Fruit fly (Drosophila melanogaster): ENCODE results near the gene CG42590.

Gene CG42590

DNA sequence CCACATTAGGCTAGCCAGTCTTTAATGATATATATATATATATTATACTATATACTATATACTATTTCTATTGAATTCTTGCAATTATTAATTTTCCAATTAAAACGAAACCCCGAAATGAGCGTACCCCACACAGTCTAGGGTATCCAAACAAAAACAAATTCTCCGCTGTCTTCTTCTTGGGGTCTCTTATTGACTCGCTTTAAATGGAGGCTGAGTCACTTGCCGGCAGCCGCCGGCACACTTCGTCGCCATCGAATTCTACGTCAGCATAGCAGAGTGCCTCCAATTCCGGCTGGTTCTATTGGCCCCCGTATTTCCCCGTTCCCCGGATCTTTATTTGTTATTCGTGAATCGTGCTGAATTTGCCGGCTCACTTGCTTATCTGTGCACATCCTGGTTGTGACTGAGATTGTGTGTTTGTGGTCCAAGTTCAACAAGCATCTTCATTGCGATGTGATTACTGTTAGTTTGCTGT lies 25.6 kb upstream of the CG42590 start:
- TF ChIP-seq zfh1 (GFP tag; IDR thresholded peaks at IDR 0.05), result no peak
- peak; percentile 67 for TF ChIP-seq crol (GFP tag; IDR thresholded peaks at IDR 0.05)
- peak; percentile 40 for TF ChIP-seq Fer3 (tag; optimal IDR thresholded peaks at IDR 0.05)
- no peak for TF ChIP-seq gcm2 (GFP tag; optimal IDR thresholded peaks at IDR 0.05)
- no peak for TF ChIP-seq yki (optimal IDR thresholded peaks at IDR 0.05)
- no peak for TF ChIP-seq CG12744 (GFP tag; optimal IDR thresholded peaks at IDR 0.05)
- TF ChIP-seq YL-1 (GFP tag; optimal IDR thresholded peaks at IDR 0.05), result no peak
- no peak for TF ChIP-seq gfzf (GFP tag; optimal IDR thresholded peaks at IDR 0.05)
- TF ChIP-seq CG4404 (GFP tag; IDR thresholded peaks at IDR 0.05), result no peak
- no peak for TF ChIP-seq CG1233 (GFP tag; optimal IDR thresholded peaks at IDR 0.05)
- no peak for TF ChIP-seq sna (GFP tag; IDR thresholded peaks at IDR 0.05; ENCODE audit: partially characterized antibody)
- TF ChIP-seq kay (GFP tag; optimal IDR thresholded peaks at IDR 0.05), result peak; percentile 24
- TF ChIP-seq Hmx (GFP tag; optimal IDR thresholded peaks at IDR 0.05), result no peak
- TF ChIP-seq Med (GFP tag), result peak; percentile 80
- TF ChIP-seq Meics (GFP tag; optimal IDR thresholded peaks at IDR 0.05), result peak; percentile 56
- no peak for TF ChIP-seq grn (GFP tag; optimal IDR thresholded peaks at IDR 0.05)
- TF ChIP-seq p53 (GFP tag; optimal IDR thresholded peaks at IDR 0.05), result no peak
- TF ChIP-seq CrebB (tag; optimal IDR thresholded peaks at IDR 0.05), result no peak
- no peak for TF ChIP-seq trem (tag; optimal IDR thresholded peaks at IDR 0.05)
- TF ChIP-seq jumu (GFP tag; optimal IDR thresholded peaks at IDR 0.05), result no peak
- peak; percentile 24 for TF ChIP-seq dmrt99B (tag; optimal IDR thresholded peaks at IDR 0.05)
- no peak for TF ChIP-seq Pdp1 (GFP tag; optimal IDR thresholded peaks at IDR 0.05)
- TF ChIP-seq al (GFP tag; IDR thresholded peaks at IDR 0.05), result no peak
- no peak for TF ChIP-seq Sin3A (optimal IDR thresholded peaks at IDR 0.05)
- no peak for TF ChIP-seq CG10959 (GFP tag; IDR thresholded peaks at IDR 0.05)
- peak; percentile 49 for TF ChIP-seq CG11504 (tag; optimal IDR thresholded peaks at IDR 0.05)
- no peak for TF ChIP-seq luna (GFP tag; optimal IDR thresholded peaks at IDR 0.05)
- no peak for TF ChIP-seq Mes4 (GFP tag; optimal IDR thresholded peaks at IDR 0.05)
- peak; percentile 56 for TF ChIP-seq Aef1 (GFP tag; IDR thresholded peaks at IDR 0.05)
- peak; percentile 68 for TF ChIP-seq CG10543 (GFP tag; optimal IDR thresholded peaks at IDR 0.05)
- TF ChIP-seq fd96Cb (tag; optimal IDR thresholded peaks at IDR 0.05), result no peak
- no peak for TF ChIP-seq cad (GFP tag; optimal IDR thresholded peaks at IDR 0.05)
- TF ChIP-seq CG1602 (GFP tag; optimal IDR thresholded peaks at IDR 0.05), result no peak
- TF ChIP-seq Hmr (GFP tag; optimal IDR thresholded peaks at IDR 0.05), result peak; percentile 49
- TF ChIP-seq CG10209 (GFP tag; optimal IDR thresholded peaks at IDR 0.05), result peak; percentile 36
- TF ChIP-seq CG17829 (tag; optimal IDR thresholded peaks at IDR 0.05), result peak; percentile 6
- no peak for TF ChIP-seq Mrtf (GFP tag; IDR thresholded peaks at IDR 0.05)
- TF ChIP-seq sc (optimal IDR thresholded peaks at IDR 0.05), result no peak
- no peak for TF ChIP-seq sc (GFP tag; optimal IDR thresholded peaks at IDR 0.05)
- TF ChIP-seq gce (GFP tag; IDR thresholded peaks at IDR 0.05), result no peak
- peak; percentile 42 for TF ChIP-seq PHDP (tag; optimal IDR thresholded peaks at IDR 0.05)
- TF ChIP-seq CG11456 (GFP tag; IDR thresholded peaks at IDR 0.05), result no peak
- peak; percentile 50 for TF ChIP-seq CG2712 (tag; optimal IDR thresholded peaks at IDR 0.05)
- TF ChIP-seq gsb (GFP tag; IDR thresholded peaks at IDR 0.05), result no peak
- no peak for TF ChIP-seq Dll (GFP tag; IDR thresholded peaks at IDR 0.05; ENCODE audit: partially characterized antibody)
- TF ChIP-seq pho (GFP tag; optimal IDR thresholded peaks at IDR 0.05), result no peak
- TF ChIP-seq ab (GFP tag; optimal IDR thresholded peaks at IDR 0.05), result no peak
- TF ChIP-seq CG15514 (GFP tag; optimal IDR thresholded peaks at IDR 0.05), result peak; percentile 12
- TF ChIP-seq CG12219 (GFP tag; optimal IDR thresholded peaks at IDR 0.05), result no peak
- peak; percentile 7 for TF ChIP-seq Nf-YC (tag; optimal IDR thresholded peaks at IDR 0.05)
- no peak for TF ChIP-seq CG14441 (GFP tag; IDR thresholded peaks at IDR 0.05)
- TF ChIP-seq grau (tag; optimal IDR thresholded peaks at IDR 0.05), result peak; percentile 59
- TF ChIP-seq CG11398 (GFP tag; optimal IDR thresholded peaks at IDR 0.05), result no peak

Data from whole organism, embryonic.